Fruit fly (Drosophila melanogaster) whole organism, pupa: ENCODE results near the gene RpS30.

Experiments
- CG10348 ChIP-seq: fragments of 200-800 bp; sonication (Bioruptor generic); IDR thresholded peaks from 2 replicates; pipeline ENCODE4 v1.3.6; 2022; ENCODE audit warnings: missing biosample characterization, missing genetic modification characterization
- CG12605 ChIP-seq: fragments of 200-800 bp; sonication (Bioruptor generic); IDR thresholded peaks from 2 replicates; pipeline ENCODE4 v1.3.6; 2022; ENCODE audit warnings: missing biosample characterization, missing genetic modification characterization
- CG13204 ChIP-seq: fragments of 200-800 bp; sonication (Bioruptor generic); optimal IDR thresholded peaks from 2 replicates; lab custom pipeline; 2018; ENCODE audit warnings: missing biosample characterization, mild to moderate bottlenecking, missing genetic modification characterization, moderate library complexity
- CG14655 ChIP-seq: fragments of 200-800 bp; sonication (Bioruptor generic); optimal IDR thresholded peaks from 3 replicates; lab custom pipeline; 2017; ENCODE audit warnings: mild to moderate bottlenecking, missing biosample characterization, missing genetic modification reagents, missing genetic modification characterization
- CG15710 ChIP-seq: fragments of 200-800 bp; sonication (Bioruptor generic); optimal IDR thresholded peaks from 2 replicates; lab custom pipeline; 2018; ENCODE audit warnings: missing biosample characterization, mild to moderate bottlenecking, missing genetic modification characterization, moderate library complexity
- CG17806 ChIP-seq: fragments of 200-800 bp; sonication (Bioruptor generic); optimal IDR thresholded peaks from 2 replicates; lab custom pipeline; 2018; ENCODE audit warnings: missing biosample characterization, mild to moderate bottlenecking, missing genetic modification characterization, moderate library complexity
- CG32121 ChIP-seq: fragments of 200-800 bp; sonication (Bioruptor generic); IDR thresholded peaks from 2 replicates; pipeline ENCODE4 v1.3.6; 2022; ENCODE audit warnings: missing biosample characterization, missing genetic modification characterization
- CG34367 ChIP-seq: fragments of 200-800 bp; sonication (Bioruptor generic); optimal IDR thresholded peaks from 2 replicates; lab custom pipeline; 2018; ENCODE audit warnings: missing biosample characterization, mild to moderate bottlenecking, missing genetic modification characterization
- CG4496 ChIP-seq: fragments of 200-800 bp; sonication (Bioruptor generic); IDR thresholded peaks from 3 replicates; pipeline ENCODE4 v1.3.6; 2022; ENCODE audit warnings: missing biosample characterization, missing genetic modification characterization
- CG8159 ChIP-seq: fragments of 200-800 bp; sonication (Bioruptor generic); optimal IDR thresholded peaks from 3 replicates; lab custom pipeline; 2018; ENCODE audit warnings: missing biosample characterization, mild to moderate bottlenecking, missing genetic modification characterization, moderate library complexity
- CG8301 ChIP-seq: fragments of 200-800 bp; sonication (Bioruptor generic); optimal IDR thresholded peaks from 2 replicates; lab custom pipeline; 2018; ENCODE audit warnings: missing biosample characterization, mild to moderate bottlenecking, missing genetic modification characterization
- CG9948 ChIP-seq: fragments of 200-800 bp; sonication (Bioruptor generic); optimal IDR thresholded peaks from 2 replicates; lab custom pipeline; 2018; ENCODE audit warnings: missing biosample characterization, mild to moderate bottlenecking, missing genetic modification characterization, moderate library complexity
- D1 ChIP-seq: fragments of 200-800 bp; sonication (Bioruptor generic); optimal IDR thresholded peaks from 2 replicates; lab custom pipeline; 2018; ENCODE audit warnings: missing biosample characterization, mild to moderate bottlenecking, missing genetic modification characterization, moderate library complexity
- EcR ChIP-seq: fragments of 200-800 bp; sonication (Bioruptor generic); optimal IDR thresholded peaks from 3 replicates; lab custom pipeline; 2019; ENCODE audit warnings: missing biosample characterization, missing genetic modification characterization, mild to moderate bottlenecking, moderate library complexity, missing genetic modification reagents
- Ets98B ChIP-seq: fragments of 200-800 bp; sonication (Bioruptor generic); IDR thresholded peaks from 2 replicates; pipeline ENCODE4 v1.3.6; 2022; ENCODE audit warnings: missing biosample characterization, missing genetic modification characterization
- Pif1A ChIP-seq: fragments of 200-800 bp; sonication (Bioruptor generic); optimal IDR thresholded peaks from 3 replicates; lab custom pipeline; 2016; ENCODE audit warnings: missing biosample characterization, missing genetic modification characterization
- Pif1B ChIP-seq: fragments of 200-800 bp; sonication (Bioruptor generic); optimal IDR thresholded peaks from 3 replicates; lab custom pipeline; 2016; ENCODE audit warnings: missing biosample characterization, missing genetic modification characterization
- Snoo ChIP-seq: fragments of 200-800 bp; sonication (Bioruptor generic); optimal IDR thresholded peaks from 3 replicates; lab custom pipeline; 2017; ENCODE audit warnings: missing biosample characterization, mild to moderate bottlenecking, missing genetic modification characterization, inconsistent platforms
- fd96Ca ChIP-seq: fragments of 200-800 bp; sonication (Bioruptor generic); IDR thresholded peaks from 3 replicates; pipeline ENCODE4 v1.3.6; 2022; ENCODE audit warnings: missing biosample characterization, missing genetic modification characterization
- gl ChIP-seq: fragments of 200-800 bp; sonication (Bioruptor generic); optimal IDR thresholded peaks from 2 replicates; lab custom pipeline; 2018; ENCODE audit warnings: missing biosample characterization, mild to moderate bottlenecking, missing genetic modification characterization
- rn ChIP-seq: fragments of 200-800 bp; sonication (Bioruptor generic); IDR thresholded peaks from 2 replicates; pipeline ENCODE4 v1.3.6; 2022; ENCODE audit warnings: missing biosample characterization, missing genetic modification characterization

RpS30 gene

dm6 chr3R:20866204-20866603, 15.9 kb downstream of the RpS30 start, which contains the start of gene KaiR1D:
KaiR1D (minus strand) TSS chr3R:20866231.
- no peak for TF ChIP-seq CG32121
- TF ChIP-seq EcR (GFP tag; lab: Kevin White, UChicago) = no peak
- no peak for TF ChIP-seq gl (tag; lab: Kevin White, UChicago)
- no peak for TF ChIP-seq CG34367 (tag; lab: Kevin White, UChicago)
- TF ChIP-seq D1 (tag; lab: Kevin White, UChicago) = no peak
- no peak for TF ChIP-seq Pif1B (GFP tag; lab: Kevin White, UChicago)
- TF ChIP-seq Ets98B (GFP tag; lab: Robert Waterston, UW) = no peak
- TF ChIP-seq CG9948 (tag; lab: Kevin White, UChicago) = no peak
- TF ChIP-seq CG12605 = no peak
- no peak for TF ChIP-seq CG13204 (GFP tag; lab: Kevin White, UChicago)
- TF ChIP-seq CG15710 = no peak
- TF ChIP-seq CG17806 (tag; lab: Kevin White, UChicago) = no peak

- TF ChIP-seq CG10348 (GFP tag; lab: Robert Waterston, UW) (no peak), Pif1A (GFP tag; lab: Kevin White, UChicago) (no peak), Snoo (no peak), rn (GFP tag; lab: Robert Waterston, UW) (no peak), CG17806 (tag; lab: Kevin White, UChicago) (no peak), Ets98B (GFP tag; lab: Robert Waterston, UW) (no peak), CG15710 (no peak)
These were observed 20.4 kb downstream of the RpS30 start, which contains the start of gene TotA for dm6 chr3R:20870736-20871135. TotA (plus strand) TSS chr3R:20871036.

- TF ChIP-seq CG34367 (tag; lab: Kevin White, UChicago) = no peak
- no peak for TF ChIP-seq fd96Ca (GFP tag; lab: Robert Waterston, UW)
- TF ChIP-seq Pif1B (GFP tag; lab: Kevin White, UChicago) = no peak
- no peak for TF ChIP-seq D1 (tag; lab: Kevin White, UChicago)
- no peak for TF ChIP-seq Pif1A (GFP tag; lab: Kevin White, UChicago)
- TF ChIP-seq EcR (GFP tag; lab: Kevin White, UChicago) = no peak
- TF ChIP-seq CG15710 = no peak
- TF ChIP-seq CG9948 (tag; lab: Kevin White, UChicago) = no peak
- no peak for TF ChIP-seq CG8159 (tag; lab: Kevin White, UChicago)
- TF ChIP-seq Snoo = no peak
- TF ChIP-seq CG14655 (GFP tag; lab: Kevin White, UChicago) = no peak
- no peak for TF ChIP-seq gl (tag; lab: Kevin White, UChicago)
- TF ChIP-seq, all 21 proteins: peak for 0
These were observed 22.4 kb downstream of the RpS30 start, which contains the start of gene TotC for dm6 chr3R:20872688-20873087. TotC (plus strand) TSS chr3R:20872988.

dm6 chr3R:20873638-20874037, 23.3 kb downstream of the RpS30 start, which contains the start of gene TotB:
TotB (plus strand) TSS chr3R:20873938.
- TF ChIP-seq CG32121 = no peak
- TF ChIP-seq D1 (tag; lab: Kevin White, UChicago) = no peak
- no peak for TF ChIP-seq Snoo
- TF ChIP-seq CG8159 (tag; lab: Kevin White, UChicago) = no peak
- no peak for TF ChIP-seq CG15710
- TF ChIP-seq Pif1B (GFP tag; lab: Kevin White, UChicago) = no peak
- TF ChIP-seq EcR (GFP tag; lab: Kevin White, UChicago) = no peak
- TF ChIP-seq gl (tag; lab: Kevin White, UChicago) = no peak

dm6 chr3R:20876680-20877079, 26.4 kb downstream of the RpS30 start:
- TF ChIP-seq Pif1B (GFP tag; lab: Kevin White, UChicago) = no peak
- no peak for TF ChIP-seq CG17806 (tag; lab: Kevin White, UChicago)
- no peak for TF ChIP-seq Pif1A (GFP tag; lab: Kevin White, UChicago)
- TF ChIP-seq rn (GFP tag; lab: Robert Waterston, UW) = no peak
- TF ChIP-seq CG15710 = no peak
- TF ChIP-seq CG34367 (tag; lab: Kevin White, UChicago) = no peak
- TF ChIP-seq gl (tag; lab: Kevin White, UChicago) = no peak
- TF ChIP-seq CG12605 = no peak
- TF ChIP-seq CG32121 = no peak
- TF ChIP-seq, all 21 proteins: peak for 0

- no peak for TF ChIP-seq CG32121
- TF ChIP-seq CG10348 (GFP tag; lab: Robert Waterston, UW) = no peak
- TF ChIP-seq CG13204 (GFP tag; lab: Kevin White, UChicago) = no peak
- TF ChIP-seq CG8159 (tag; lab: Kevin White, UChicago) = no peak
- no peak for TF ChIP-seq CG12605
- no peak for TF ChIP-seq CG34367 (tag; lab: Kevin White, UChicago)
- TF ChIP-seq gl (tag; lab: Kevin White, UChicago) = no peak
- TF ChIP-seq CG9948 (tag; lab: Kevin White, UChicago) = no peak
- no peak for TF ChIP-seq EcR (GFP tag; lab: Kevin White, UChicago)
- no peak for TF ChIP-seq rn (GFP tag; lab: Robert Waterston, UW)
- TF ChIP-seq fd96Ca (GFP tag; lab: Robert Waterston, UW) = no peak
- TF ChIP-seq CG17806 (tag; lab: Kevin White, UChicago) = no peak
- no peak for TF ChIP-seq CG8301 (tag; lab: Kevin White, UChicago)
- TF ChIP-seq CG4496 (GFP tag; lab: Robert Waterston, UW) = no peak
- TF ChIP-seq Pif1A (GFP tag; lab: Kevin White, UChicago) = no peak
- no peak for TF ChIP-seq CG14655 (GFP tag; lab: Kevin White, UChicago)
These were observed 27.1 kb downstream of the RpS30 start, which contains the start of gene TotZ for dm6 chr3R:20877436-20877835. TotZ (plus strand) TSS chr3R:20877736.
